Worm (Caenorhabditis elegans) whole organism, L4 larva: Measurements from ENCODE around the gene K07E3.2.

ENCODE experiments used
- F49E8.2 ChIP-seq: sonication (generic microtip); optimal IDR thresholded peaks from 2 replicates; lab custom pipeline; 2016; ENCODE audit warnings: missing compliant biosample characterization, mild to moderate bottlenecking, missing genetic modification characterization, borderline replicate concordance
- Y48G9A.11 ChIP-seq: fragments of 200-800 bp; sonication (Bioruptor generic); IDR thresholded peaks from 2 replicates; pipeline ENCODE4 v1.3.6; 2022; ENCODE audit warnings: missing genetic modification reagents, missing genetic modification characterization, missing compliant biosample characterization
- Y5F2A.4 ChIP-seq: fragments of 200-800 bp; sonication (Bioruptor generic); optimal IDR thresholded peaks from 2 replicates; lab custom pipeline; 2018; ENCODE audit warnings: mild to moderate bottlenecking, missing genetic modification characterization, missing compliant biosample characterization
- ZK337.2 ChIP-seq: fragments of 200-800 bp; sonication (Bioruptor generic); IDR thresholded peaks from 2 replicates; pipeline ENCODE4 v1.3.6; 2022; ENCODE audit warnings: missing genetic modification reagents, missing genetic modification characterization, missing compliant biosample characterization
- aha-1 ChIP-seq: fragments of 150-350 bp; peaks from one replicate; lab custom pipeline; 2014; ENCODE audit warnings: missing biosample characterization, missing genetic modification characterization
- aly-2 ChIP-seq: sonication (generic microtip); optimal IDR thresholded peaks from 2 replicates; lab custom pipeline; 2018; ENCODE audit warnings: missing biosample characterization, missing genetic modification characterization
- ceh-32 ChIP-seq: sonication (generic microtip); optimal IDR thresholded peaks from 2 replicates; lab custom pipeline; 2016; ENCODE audit warnings: mild to moderate bottlenecking, missing genetic modification characterization, missing compliant biosample characterization; ENCODE audit not compliant: poor library complexity
- ces-1 ChIP-seq: fragments of 150-350 bp; sonication (generic microtip); optimal IDR thresholded peaks from 4 replicates; lab custom pipeline; 2014; ENCODE audit warnings: missing biosample characterization, missing genetic modification reagents, missing genetic modification characterization
- daf-8 ChIP-seq: fragments of 200-800 bp; sonication (Bioruptor generic); IDR thresholded peaks from 2 replicates; pipeline ENCODE4 v1.3.6; 2022; ENCODE audit warnings: missing genetic modification characterization, missing compliant biosample characterization
- dmd-6 ChIP-seq: fragments of 200-800 bp; sonication (Bioruptor generic); IDR thresholded peaks from 2 replicates; pipeline ENCODE4 v1.3.6; 2022; ENCODE audit warnings: missing genetic modification reagents, missing genetic modification characterization, missing compliant biosample characterization
- dmd-8 ChIP-seq: fragments of 200-800 bp; sonication (Bioruptor generic); IDR thresholded peaks from 2 replicates; pipeline ENCODE4 v1.3.6; 2022; ENCODE audit warnings: missing genetic modification characterization, missing compliant biosample characterization
- duxl-1 ChIP-seq: sonication (generic microtip); optimal IDR thresholded peaks from 2 replicates; lab custom pipeline; 2016; ENCODE audit warnings: mild to moderate bottlenecking, missing genetic modification characterization, moderate library complexity, missing compliant biosample characterization; ENCODE audit not compliant: poor library complexity
- dve-1 ChIP-seq: sonication (generic microtip); optimal IDR thresholded peaks from 2 replicates; lab custom pipeline; 2017; ENCODE audit warnings: antibody characterized with exemption, mild to moderate bottlenecking, missing genetic modification characterization, missing compliant biosample characterization; ENCODE audit not compliant: insufficient read depth
- egl-43 ChIP-seq: fragments of 200-800 bp; sonication (Bioruptor generic); IDR thresholded peaks from 2 replicates; pipeline ENCODE4 v1.3.6; 2022; ENCODE audit warnings: missing genetic modification reagents, missing genetic modification characterization, missing compliant biosample characterization
- jun-1 ChIP-seq: fragments of 150-350 bp; optimal IDR thresholded peaks from 2 replicates; lab custom pipeline; 2014; ENCODE audit warnings: missing biosample characterization, missing genetic modification reagents, missing genetic modification characterization
- lim-7 ChIP-seq: fragments of 200-800 bp; sonication (Bioruptor generic); IDR thresholded peaks from 2 replicates; pipeline ENCODE4 v1.3.6; 2022; ENCODE audit warnings: missing genetic modification characterization, missing compliant biosample characterization
- lin-1 ChIP-seq: fragments of 200-800 bp; sonication (Bioruptor generic); IDR thresholded peaks from 2 replicates; pipeline ENCODE4 v1.3.6; 2022; ENCODE audit warnings: missing genetic modification reagents, missing genetic modification characterization, missing compliant biosample characterization
- lin-15B ChIP-seq: fragments of 150-350 bp; sonication (generic microtip); optimal IDR thresholded peaks from 3 replicates; lab custom pipeline; 2014; ENCODE audit warnings: missing biosample characterization, missing genetic modification characterization
- lin-29 ChIP-seq: fragments of 200-800 bp; sonication (Bioruptor generic); IDR thresholded peaks from 2 replicates; pipeline ENCODE4 v1.3.6; 2022; ENCODE audit warnings: missing genetic modification reagents, missing genetic modification characterization, missing compliant biosample characterization
- lin-38 ChIP-seq: fragments of 200-800 bp; sonication (Bioruptor generic); IDR thresholded peaks from 2 replicates; pipeline ENCODE4 v1.3.6; 2022; ENCODE audit warnings: missing genetic modification reagents, missing genetic modification characterization, missing compliant biosample characterization
- lir-3 ChIP-seq: sonication (generic microtip); optimal IDR thresholded peaks from 2 replicates; lab custom pipeline; 2016; ENCODE audit warnings: mild to moderate bottlenecking, missing genetic modification characterization, missing compliant biosample characterization
- lsy-2 ChIP-seq, 2 experiments: fragments of 150-350 bp in 1 of 2; sonication (generic microtip) in 1 of 2; optimal IDR thresholded peaks; 2 replicates each; lab custom pipeline; 2014 to 2017; ENCODE audit warnings: missing biosample characterization in 2 of 2, missing genetic modification characterization in 2 of 2
- madf-9 ChIP-seq: fragments of 200-800 bp; sonication (Bioruptor generic); conservative IDR thresholded peaks from 2 replicates; pipeline ENCODE4 v1.3.6; 2022; ENCODE audit warnings: missing genetic modification reagents, missing genetic modification characterization, missing compliant biosample characterization
- mdl-1 ChIP-seq, 2 experiments: fragments of 150-350 bp in 1 of 2; sonication (generic microtip) in 1 of 2; optimal IDR thresholded peaks; 2 replicates each; lab custom pipeline; 2014 to 2017; ENCODE audit warnings: missing biosample characterization in 2 of 2, missing genetic modification characterization in 2 of 2
- mdt-29 ChIP-seq: fragments of 200-800 bp; sonication (Bioruptor generic); IDR thresholded peaks from 2 replicates; pipeline ENCODE4 v1.3.6; 2022; ENCODE audit warnings: missing genetic modification reagents, missing genetic modification characterization, missing compliant biosample characterization
- mxl-2 ChIP-seq: fragments of 200-800 bp; sonication (Bioruptor generic); conservative IDR thresholded peaks from 2 replicates; pipeline ENCODE4 v1.3.6; 2022; ENCODE audit warnings: missing genetic modification reagents, missing genetic modification characterization, missing compliant biosample characterization
- mxl-3 ChIP-seq: fragments of 200-800 bp; sonication (Bioruptor generic); optimal IDR thresholded peaks from 2 replicates; lab custom pipeline; 2018; ENCODE audit warnings: mild to moderate bottlenecking, missing genetic modification characterization, missing compliant biosample characterization
- nhr-10 ChIP-seq: fragments of 150-350 bp; optimal IDR thresholded peaks from 2 replicates; lab custom pipeline; 2014; ENCODE audit warnings: missing biosample characterization, missing genetic modification characterization
- nhr-11 ChIP-seq: fragments of 150-350 bp; optimal IDR thresholded peaks from 2 replicates; lab custom pipeline; 2014; ENCODE audit warnings: missing biosample characterization, missing genetic modification characterization
- nhr-25 ChIP-seq: sonication (generic microtip); optimal IDR thresholded peaks from 2 replicates; lab custom pipeline; 2017; ENCODE audit warnings: missing genetic modification characterization, mild to moderate bottlenecking, missing compliant biosample characterization, antibody characterized with exemption, moderate library complexity, borderline replicate concordance; ENCODE audit not compliant: insufficient read depth
- nhr-28 ChIP-seq: fragments of 150-350 bp; optimal IDR thresholded peaks from 2 replicates; lab custom pipeline; 2014; ENCODE audit warnings: missing biosample characterization, missing genetic modification characterization
- pha-4 ChIP-seq, 2 experiments: fragments of 150-350 bp in 1 of 2; fragments of 200-800 bp in 1 of 2; sonication (Bioruptor generic) in 1 of 2; IDR thresholded peaks in 1 of 2; optimal IDR thresholded peaks in 1 of 2; 2 replicates each; pipeline versions ENCODE4 v1.3.6 to Lab custom; 2014 to 2022; ENCODE audit warnings: missing genetic modification characterization in 2 of 2, missing genetic modification reagents in 2 of 2, missing biosample characterization in 1 of 2, missing compliant biosample characterization in 1 of 2
- rbr-2 ChIP-seq: sonication (generic microtip); optimal IDR thresholded peaks from 2 replicates; lab custom pipeline; 2016; ENCODE audit warnings: missing genotype, missing genetic modification characterization, missing compliant biosample characterization
- saeg-2 ChIP-seq: fragments of 200-800 bp; sonication (Bioruptor generic); IDR thresholded peaks from 2 replicates; pipeline ENCODE4 v1.3.6; 2022; ENCODE audit warnings: missing genetic modification reagents, missing genetic modification characterization, missing compliant biosample characterization
- set-16 ChIP-seq: fragments of 200-800 bp; sonication (Bioruptor generic); IDR thresholded peaks from 2 replicates; pipeline ENCODE4 v1.3.6; 2022; ENCODE audit warnings: missing genetic modification reagents, missing genetic modification characterization, missing compliant biosample characterization
- snpc-1.2 ChIP-seq: fragments of 200-800 bp; sonication (Bioruptor generic); IDR thresholded peaks from 2 replicates; pipeline ENCODE4 v1.3.6; 2022; ENCODE audit warnings: missing genetic modification reagents, missing genetic modification characterization, missing compliant biosample characterization
- tra-1 ChIP-seq: fragments of 200-800 bp; sonication (Bioruptor generic); IDR thresholded peaks from 2 replicates; pipeline ENCODE4 v1.3.6; 2022; ENCODE audit warnings: missing genetic modification reagents, missing genetic modification characterization, missing compliant biosample characterization
- vab-7 ChIP-seq: fragments of 200-800 bp; sonication (Bioruptor generic); IDR thresholded peaks from 2 replicates; pipeline ENCODE4 v1.3.6; 2022; ENCODE audit warnings: missing genetic modification reagents, missing genetic modification characterization, missing compliant biosample characterization
- ztf-7 ChIP-seq: fragments of 150-350 bp; optimal IDR thresholded peaks from 2 replicates; lab custom pipeline; 2014; ENCODE audit warnings: missing biosample characterization, missing genetic modification characterization

K07E3.2 gene

ce11 chrX:8148993-8149392 lies 44.9 kb downstream of the K07E3.2 start (continued):
- no peak for TF ChIP-seq mdl-1 (tag; optimal IDR thresholded peaks at IDR 0.05; lab: Kevin White, UChicago)
- TF ChIP-seq dve-1 (tag; lab: Kevin White, UChicago): no peak
- peak; percentile 74 for TF ChIP-seq snpc-1.2
- no peak for TF ChIP-seq dmd-8 (GFP tag; lab: Robert Waterston, UW)
- no peak for TF ChIP-seq lin-1 (GFP tag; lab: Robert Waterston, UW)
- peak; percentile 23; the same call in 1 of the 2 replicates for TF ChIP-seq pha-4 (GFP tag; IDR thresholded peaks at IDR 0.05; lab: Robert Waterston, UW)
- TF ChIP-seq pha-4 (tag; optimal IDR thresholded peaks at IDR 0.05; lab: Kevin White, UChicago): no peak
- peak; percentile 44; the same call in 1 of the 2 replicates for TF ChIP-seq Y48G9A.11 (GFP tag; lab: Robert Waterston, UW)
- no peak for TF ChIP-seq ZK337.2 (GFP tag; lab: Robert Waterston, UW)
- TF ChIP-seq mxl-2 (GFP tag; lab: Robert Waterston, UW): no peak
- no peak for TF ChIP-seq nhr-10 (tag; lab: Kevin White, UChicago)
- no peak for TF ChIP-seq lin-15B

ce11 chrX:8150621-8151020 lies 46.5 kb downstream of the K07E3.2 start, which contains the start of gene F22F1.2:
F22F1.2 (minus strand) TSS chrX:8150721.
- no peak for TF ChIP-seq lin-1 (GFP tag; lab: Robert Waterston, UW)
- no peak for TF ChIP-seq mdl-1 (tag; optimal IDR thresholded peaks at IDR 0.05; lab: Kevin White, UChicago)
- TF ChIP-seq dmd-6: no peak
- TF ChIP-seq lim-7: no peak
- no peak for TF ChIP-seq ceh-32 (tag; lab: Kevin White, UChicago)
- no peak for TF ChIP-seq rbr-2 (tag; lab: Kevin White, UChicago)
- TF ChIP-seq Y48G9A.11 (GFP tag; lab: Robert Waterston, UW): no peak
- TF ChIP-seq pha-4 (GFP tag; IDR thresholded peaks at IDR 0.05; lab: Robert Waterston, UW): no peak
- no peak for TF ChIP-seq pha-4 (tag; optimal IDR thresholded peaks at IDR 0.05; lab: Kevin White, UChicago)
- TF ChIP-seq mxl-3: no peak
- TF ChIP-seq madf-9 (GFP tag; lab: Robert Waterston, UW): no peak
- TF ChIP-seq lsy-2 (tag; optimal IDR thresholded peaks at IDR 0.05; lab: Kevin White, UChicago): no peak
- TF ChIP-seq jun-1: no peak
- TF ChIP-seq duxl-1 (tag; lab: Kevin White, UChicago): no peak

ce11 chrX:8151409-8151808 lies 47.3 kb downstream of the K07E3.2 start:
- TF ChIP-seq Y5F2A.4 (GFP tag; lab: Kevin White, UChicago) (no peak), nhr-10 (tag; lab: Kevin White, UChicago) (no peak), aly-2 (tag; lab: Kevin White, UChicago) (no peak), aha-1 (tag; lab: Kevin White, UChicago) (peak; percentile 41), vab-7 (no peak), daf-8 (GFP tag; lab: Robert Waterston, UW) (no peak), saeg-2 (GFP tag; lab: Robert Waterston, UW) (no peak), set-16 (GFP tag; lab: Robert Waterston, UW) (peak; percentile 37; the same call in 1 of the 2 replicates), mdt-29 (GFP tag; lab: Robert Waterston, UW) (no peak), nhr-28 (tag; lab: Kevin White, UChicago) (no peak), nhr-11 (tag; lab: Kevin White, UChicago) (no peak), tra-1 (GFP tag; lab: Robert Waterston, UW) (0 out of 2 replicates have a peak, but pooled peaks have one; percentile 22), snpc-1.2 (peak; percentile 64; the same call in 1 of the 2 replicates), lir-3 (tag; lab: Kevin White, UChicago) (peak; percentile 38), pha-4 (GFP tag; IDR thresholded peaks at IDR 0.05; lab: Robert Waterston, UW) (peak; percentile 43; the same call in 1 of the 2 replicates), pha-4 (tag; optimal IDR thresholded peaks at IDR 0.05; lab: Kevin White, UChicago) (no peak), ces-1 (no peak), ztf-7 (no peak), F49E8.2 (tag; lab: Kevin White, UChicago) (peak; percentile 18), Y48G9A.11 (GFP tag; lab: Robert Waterston, UW) (no peak), egl-43 (GFP tag; lab: Robert Waterston, UW) (peak; percentile 74), lin-29 (GFP tag; lab: Robert Waterston, UW) (no peak), mxl-2 (GFP tag; lab: Robert Waterston, UW) (no peak), lin-38 (0 out of 2 replicates have a peak, but pooled peaks have one; percentile 39), nhr-25 (tag; lab: Kevin White, UChicago) (no peak), lim-7 (0 out of 2 replicates have a peak, but pooled peaks have one; percentile 33)
